Fruit fly (Drosophila melanogaster): ENCODE measurements around the gene gcm2.

Gene gcm2

DNA sequence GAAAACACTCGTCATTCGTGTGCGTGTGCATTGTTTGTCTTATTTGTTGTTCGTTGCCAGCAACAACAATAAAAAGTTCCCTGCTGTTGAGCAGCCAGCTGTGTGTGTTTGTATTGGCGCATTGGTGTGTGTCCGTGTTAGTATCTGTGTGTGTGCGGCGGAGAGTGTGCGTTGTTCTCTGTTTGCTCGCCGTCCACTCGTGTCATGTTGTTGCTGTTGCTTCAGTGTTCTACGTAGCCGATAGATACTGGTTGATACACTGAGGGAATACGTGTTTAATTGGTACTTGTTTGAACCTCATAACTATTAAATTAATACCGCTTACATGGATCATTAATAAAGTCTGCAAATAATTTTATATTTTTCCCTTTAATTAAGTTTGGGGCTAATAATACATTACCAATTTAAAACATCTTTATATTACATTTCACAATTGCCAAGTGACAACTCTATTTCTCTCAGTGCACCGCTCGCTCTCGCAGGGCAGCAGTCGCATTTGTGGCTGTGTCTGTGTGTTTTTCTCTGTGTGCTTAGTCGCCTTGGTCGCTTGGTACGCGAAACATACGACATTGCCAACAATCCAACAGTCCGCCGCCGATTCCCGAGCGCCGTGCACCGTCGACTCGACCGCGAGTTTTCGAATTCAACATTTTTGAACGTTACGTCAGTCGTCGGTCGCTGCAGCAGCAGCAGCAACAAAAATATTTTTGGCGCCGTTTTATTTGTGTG, 39.8 kb upstream of the gcm2 start, which contains the start of gene brwl (continued):
- TF ChIP-seq lab (GFP tag; optimal IDR thresholded peaks at IDR 0.05): peak; percentile 99
- TF ChIP-seq az2 (GFP tag; optimal IDR thresholded peaks at IDR 0.05): peak; percentile 99
- TF ChIP-seq sisA (GFP tag; IDR thresholded peaks at IDR 0.05): peak; percentile 99
- peak; percentile 77 for TF ChIP-seq CG15479 (GFP tag; optimal IDR thresholded peaks at IDR 0.05)
- peak; percentile 98 for TF ChIP-seq NfI (GFP tag; optimal IDR thresholded peaks at IDR 0.05)
- TF ChIP-seq Xbp1 (GFP tag; optimal IDR thresholded peaks at IDR 0.05): peak; percentile 99
- no peak for TF ChIP-seq CG7963 (GFP tag; IDR thresholded peaks at IDR 0.05; ENCODE audit: partially characterized antibody)
- peak; percentile 94 for TF ChIP-seq emc (GFP tag; optimal IDR thresholded peaks at IDR 0.05)
- peak; percentile 99 for TF ChIP-seq nmo (GFP tag; optimal IDR thresholded peaks at IDR 0.05)
- TF ChIP-seq NC2β (GFP tag; optimal IDR thresholded peaks at IDR 0.05): peak; percentile 98
- TF ChIP-seq CG9437 (GFP tag; optimal IDR thresholded peaks at IDR 0.05): peak; percentile 96
- TF ChIP-seq CG31388 (GFP tag; optimal IDR thresholded peaks at IDR 0.05): peak; percentile 95
- TF ChIP-seq HHEX (GFP tag; optimal IDR thresholded peaks at IDR 0.05): peak; percentile 99
- peak; percentile 100 for TF ChIP-seq CG2678 (tag; optimal IDR thresholded peaks at IDR 0.05)
- peak; percentile 98 for TF ChIP-seq Fer3 (tag; optimal IDR thresholded peaks at IDR 0.05)
- peak; percentile 95 for TF ChIP-seq sima (GFP tag; optimal IDR thresholded peaks at IDR 0.05)
- TF ChIP-seq NK7.1 (GFP tag; optimal IDR thresholded peaks at IDR 0.05): peak; percentile 96
- TF ChIP-seq CG17568 (GFP tag; optimal IDR thresholded peaks at IDR 0.05): peak; percentile 96
- TF ChIP-seq Bgb (GFP tag; IDR thresholded peaks at IDR 0.05; ENCODE audit: partially characterized antibody): peak; percentile 42
- peak; percentile 99 for TF ChIP-seq Rfx (GFP tag; IDR thresholded peaks at IDR 0.05)
- TF ChIP-seq wdn (GFP tag; IDR thresholded peaks at IDR 0.05): peak; percentile 95
- TF ChIP-seq Atf-2 (GFP tag; optimal IDR thresholded peaks at IDR 0.05): peak; percentile 98
- peak; percentile 99 for TF ChIP-seq odd (GFP tag; optimal IDR thresholded peaks at IDR 0.05)
- TF ChIP-seq cas (GFP tag; IDR thresholded peaks at IDR 0.05): peak; percentile 95
- peak; percentile 94 for TF ChIP-seq gce (GFP tag; IDR thresholded peaks at IDR 0.05)
- TF ChIP-seq CG4328 (GFP tag; optimal IDR thresholded peaks at IDR 0.05): peak; percentile 99
- peak; percentile 99 for TF ChIP-seq CG17359 (tag; optimal IDR thresholded peaks at IDR 0.05)
- peak; percentile 64 to 84 for TF ChIP-seq Trl (optimal IDR thresholded peaks at IDR 0.05)
- TF ChIP-seq Trl (GFP tag; optimal IDR thresholded peaks at IDR 0.05): peak; percentile 98
- TF ChIP-seq gsb (GFP tag; IDR thresholded peaks at IDR 0.05): peak; percentile 96
- no peak for TF ChIP-seq lov (optimal IDR thresholded peaks at IDR 0.05)
- peak; percentile 95 for TF ChIP-seq lov (GFP tag; IDR thresholded peaks at IDR 0.05)
- TF ChIP-seq Ada2b (GFP tag; IDR thresholded peaks at IDR 0.05): peak; percentile 99
- TF ChIP-seq CG13894 (tag; optimal IDR thresholded peaks at IDR 0.05): peak; percentile 97
- TF ChIP-seq zf30C (GFP tag; optimal IDR thresholded peaks at IDR 0.05): peak; percentile 99
- TF ChIP-seq Spps (tag; optimal IDR thresholded peaks at IDR 0.05): peak; percentile 98
- TF ChIP-seq da (GFP tag; optimal IDR thresholded peaks at IDR 0.05): peak; percentile 95
- TF ChIP-seq CG7271 (tag; optimal IDR thresholded peaks at IDR 0.05): peak; percentile 97
- peak; percentile 77 for TF ChIP-seq Sry-δ (GFP tag; optimal IDR thresholded peaks at IDR 0.05)
- peak; percentile 98 for TF ChIP-seq Dbx (GFP tag; IDR thresholded peaks at IDR 0.05)
- peak; percentile 97 for TF ChIP-seq al (GFP tag; IDR thresholded peaks at IDR 0.05)
- TF ChIP-seq Deaf1 (tag; optimal IDR thresholded peaks at IDR 0.05): peak; percentile 92
- TF ChIP-seq CG10431 (GFP tag; optimal IDR thresholded peaks at IDR 0.05): peak; percentile 92
- TF ChIP-seq CG1832 (GFP tag; optimal IDR thresholded peaks at IDR 0.05): no peak
- TF ChIP-seq zfh1 (GFP tag; IDR thresholded peaks at IDR 0.05): peak; percentile 98
- TF ChIP-seq abd-A (tag; optimal IDR thresholded peaks at IDR 0.05): peak; percentile 91
- TF ChIP-seq ewg (GFP tag; optimal IDR thresholded peaks at IDR 0.05): peak; percentile 97
- 0 out of 3 replicates have a peak, but pooled peaks have one; percentile 29 for TF ChIP-seq Opbp (GFP tag; IDR thresholded peaks at IDR 0.05; ENCODE audit: partially characterized antibody)
- peak; percentile 99 for TF ChIP-seq Meics (GFP tag; optimal IDR thresholded peaks at IDR 0.05)
- peak; percentile 91 for TF ChIP-seq grn (GFP tag; optimal IDR thresholded peaks at IDR 0.05)

Data from whole organism, embryonic.